Fruit fly (Drosophila melanogaster): ENCODE data around the gene Kap-alpha3.
A peak's percentile ranks its signal among the peaks of the same experiment; 100 is the strongest.

The Kap-alpha3 gene

DNA sequence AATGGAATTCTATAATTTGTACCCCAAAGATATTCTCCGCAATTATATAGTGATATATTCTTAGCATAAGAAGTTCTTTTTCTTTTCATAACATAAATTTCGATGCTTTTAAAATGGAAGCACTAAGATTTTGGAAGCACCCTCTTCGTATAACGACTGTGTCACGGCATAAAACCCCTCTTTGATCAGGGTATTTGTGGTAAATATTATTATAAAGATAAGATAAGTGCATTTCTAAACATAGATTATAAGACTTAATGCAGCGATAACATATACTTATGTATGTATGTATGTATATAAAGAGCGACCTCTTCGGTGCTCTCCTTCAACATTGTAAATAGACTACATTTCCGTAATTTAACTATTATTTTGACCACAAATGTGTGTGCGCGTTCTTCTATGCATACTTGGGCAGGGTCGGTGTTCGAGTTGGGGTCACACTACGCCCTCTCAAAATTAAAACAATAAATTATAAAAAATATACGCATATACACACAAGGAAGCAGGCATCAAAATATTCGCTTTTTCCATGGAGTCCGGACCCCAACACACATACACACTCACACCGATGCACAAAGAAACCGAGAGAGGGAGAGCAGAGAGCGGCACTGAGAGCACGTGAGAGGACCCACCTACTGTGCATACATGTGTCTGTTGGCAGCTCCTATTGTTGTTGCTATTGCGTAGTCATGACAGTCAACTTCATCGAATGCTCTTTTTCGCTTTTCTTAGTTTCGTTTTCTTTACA, 27.1 kb downstream of the Kap-alpha3 start (continued):
- TF ChIP-seq CG17385 (GFP tag; optimal IDR thresholded peaks at IDR 0.05) (peak; percentile 18), yki (optimal IDR thresholded peaks at IDR 0.05) (peak; percentile 96), Asciz (GFP tag; optimal IDR thresholded peaks at IDR 0.05) (peak; percentile 62), D19A (tag; optimal IDR thresholded peaks at IDR 0.05) (peak; percentile 63), grn (GFP tag; optimal IDR thresholded peaks at IDR 0.05) (peak; percentile 50), CG2875 (GFP tag; optimal IDR thresholded peaks at IDR 0.05) (peak; percentile 12), CG6254 (GFP tag; optimal IDR thresholded peaks at IDR 0.05) (peak; percentile 26), CG9437 (GFP tag; optimal IDR thresholded peaks at IDR 0.05) (peak; percentile 12), CG8359 (GFP tag; optimal IDR thresholded peaks at IDR 0.05; ENCODE audit: borderline replicate concordance) (no peak), ash1 (GFP tag; optimal IDR thresholded peaks at IDR 0.05) (peak; percentile 37), CG13424 (tag; optimal IDR thresholded peaks at IDR 0.05) (peak; percentile 31), bsh (GFP tag; optimal IDR thresholded peaks at IDR 0.05) (peak in 1 of 2 experiments; percentile 16), CG2678 (tag; optimal IDR thresholded peaks at IDR 0.05) (peak; percentile 13), Hr78 (GFP tag; optimal IDR thresholded peaks at IDR 0.05) (peak in 1 of 2 experiments; percentile 80), Adf1 (GFP tag; IDR thresholded peaks at IDR 0.05) (no peak), tap (tag; optimal IDR thresholded peaks at IDR 0.05) (peak; percentile 1), E2f2 (GFP tag; IDR thresholded peaks at IDR 0.05) (no peak), CG8290 (GFP tag; optimal IDR thresholded peaks at IDR 0.05) (no peak), CG8290 (tag; optimal IDR thresholded peaks at IDR 0.05) (peak in 1 of 2 experiments; percentile 12), Myb (GFP tag; optimal IDR thresholded peaks at IDR 0.05) (no peak), Rx (GFP tag; IDR thresholded peaks at IDR 0.05) (no peak), CG14710 (tag; optimal IDR thresholded peaks at IDR 0.05) (peak; percentile 14), sd (tag; optimal IDR thresholded peaks at IDR 0.05) (peak; percentile 61), CG15696 (tag; optimal IDR thresholded peaks at IDR 0.05) (peak; percentile 22), CG6683 (GFP tag; optimal IDR thresholded peaks at IDR 0.05) (peak; percentile 19), CG2712 (tag; optimal IDR thresholded peaks at IDR 0.05) (peak; percentile 16), CG5180 (GFP tag; optimal IDR thresholded peaks at IDR 0.05) (peak; percentile 40), trem (tag; optimal IDR thresholded peaks at IDR 0.05) (peak; percentile 7), lbe (GFP tag; optimal IDR thresholded peaks at IDR 0.05) (peak; percentile 12), CG15479 (GFP tag; optimal IDR thresholded peaks at IDR 0.05) (peak; percentile 41), dmrt99B (tag; optimal IDR thresholded peaks at IDR 0.05) (peak; percentile 1), odd (GFP tag; optimal IDR thresholded peaks at IDR 0.05) (peak; percentile 6), gcm (GFP tag; optimal IDR thresholded peaks at IDR 0.05) (no peak), crp (GFP tag; optimal IDR thresholded peaks at IDR 0.05) (no peak), Fer1 (GFP tag; optimal IDR thresholded peaks at IDR 0.05) (peak; percentile 26), Hmx (GFP tag; optimal IDR thresholded peaks at IDR 0.05) (no peak), Eip74EF (GFP tag; optimal IDR thresholded peaks at IDR 0.05) (peak; percentile 34 to 39), CG12236 (GFP tag; optimal IDR thresholded peaks at IDR 0.05) (no peak), Blimp-1 (GFP tag; optimal IDR thresholded peaks at IDR 0.05) (peak; percentile 8), oc (tag; optimal IDR thresholded peaks at IDR 0.05) (peak; percentile 50), CG12391 (tag; optimal IDR thresholded peaks at IDR 0.05) (peak; percentile 8), PHDP (tag; optimal IDR thresholded peaks at IDR 0.05) (peak; percentile 1), Trl (optimal IDR thresholded peaks at IDR 0.05) (peak; percentile 99 to 100), Trl (GFP tag; optimal IDR thresholded peaks at IDR 0.05) (peak; percentile 66), dimm (GFP tag; IDR thresholded peaks at IDR 0.05) (no peak), ERR (GFP tag; optimal IDR thresholded peaks at IDR 0.05) (peak; percentile 29), lab (GFP tag; optimal IDR thresholded peaks at IDR 0.05) (peak; percentile 36), onecut (GFP tag; IDR thresholded peaks at IDR 0.05) (peak; percentile 4)

Measured in whole organism, embryonic.